Worm (Caenorhabditis elegans): ENCODE results near the gene cutl-29.

The cutl-29 gene

ce11 chrX:8302803-8303202, 32.0 kb upstream of the cutl-29 start:
- no peak for TF ChIP-seq ama-1 (optimal IDR thresholded peaks at IDR 0.05)
- no peak for TF ChIP-seq tbx-2 (tag; optimal IDR thresholded peaks at IDR 0.05)
- no peak for TF ChIP-seq lin-11 (tag; optimal IDR thresholded peaks at IDR 0.05)
- no peak for TF ChIP-seq gmeb-2 (tag; optimal IDR thresholded peaks at IDR 0.05)
- TF ChIP-seq mec-3 (tag; optimal IDR thresholded peaks at IDR 0.05; ENCODE audit: borderline replicate concordance) = no peak
- TF ChIP-seq ets-4 (tag; optimal IDR thresholded peaks at IDR 0.05) = no peak
- TF ChIP-seq syd-9 (tag; optimal IDR thresholded peaks at IDR 0.05) = no peak
- no peak for TF ChIP-seq dmd-4 (tag; optimal IDR thresholded peaks at IDR 0.05; ENCODE audit: borderline replicate concordance)
- no peak for TF ChIP-seq pha-2 (tag; optimal IDR thresholded peaks at IDR 0.05)

ce11 chrX:8302299-8302698, 31.5 kb upstream of the cutl-29 start, which contains the start of gene inx-5:
TSS of gene inx-5 (minus strand) at chrX:8302399.
- no peak for TF ChIP-seq ref-2 (tag; optimal IDR thresholded peaks at IDR 0.05)
- no peak for TF ChIP-seq unc-86 (tag; optimal IDR thresholded peaks at IDR 0.05)
- no peak for TF ChIP-seq T23F11.4 (GFP tag; optimal IDR thresholded peaks at IDR 0.05)
- TF ChIP-seq pha-2 (tag; optimal IDR thresholded peaks at IDR 0.05) = no peak
- no peak for TF ChIP-seq ceh-45 (GFP tag; IDR thresholded peaks at IDR 0.05)
- TF ChIP-seq ceh-24 (tag; optimal IDR thresholded peaks at IDR 0.05) = no peak
- no peak for TF ChIP-seq ceh-30 (tag; optimal IDR thresholded peaks at IDR 0.05)
- TF ChIP-seq dve-1 (tag; optimal IDR thresholded peaks at IDR 0.05) = no peak
- no peak for TF ChIP-seq ahr-1 (tag; optimal IDR thresholded peaks at IDR 0.05)
- TF ChIP-seq ceh-48 (tag; optimal IDR thresholded peaks at IDR 0.05) = no peak
- no peak for TF ChIP-seq hlh-6 (tag; optimal IDR thresholded peaks at IDR 0.05)
- no peak for TF ChIP-seq zip-5 (tag; optimal IDR thresholded peaks at IDR 0.05)
- TF ChIP-seq dmd-4 (tag; optimal IDR thresholded peaks at IDR 0.05; ENCODE audit: borderline replicate concordance) = no peak

- TF ChIP-seq sdc-2 (tag; optimal IDR thresholded peaks at IDR 0.05) = no peak
- TF ChIP-seq mec-3 (tag; optimal IDR thresholded peaks at IDR 0.05; ENCODE audit: borderline replicate concordance) = no peak
- TF ChIP-seq nhr-11 (tag; optimal IDR thresholded peaks at IDR 0.05) = no peak
- TF ChIP-seq sox-2 (GFP tag; IDR thresholded peaks at IDR 0.05) = no peak
- no peak for TF ChIP-seq K09A11.1 (tag; optimal IDR thresholded peaks at IDR 0.05; ENCODE audit: insufficient read depth)
- TF ChIP-seq ceh-6 (GFP tag; optimal IDR thresholded peaks at IDR 0.05) = no peak
- TF ChIP-seq tbx-7 (tag; optimal IDR thresholded peaks at IDR 0.05) = no peak
- no peak for TF ChIP-seq ceh-48 (tag; optimal IDR thresholded peaks at IDR 0.05)
- TF ChIP-seq fkh-6 (tag; optimal IDR thresholded peaks at IDR 0.05) = no peak
- TF ChIP-seq pha-4 (tag; optimal IDR thresholded peaks at IDR 0.05) = no peak
- TF ChIP-seq ztf-16 (tag; optimal IDR thresholded peaks at IDR 0.05) = no peak
- no peak for TF ChIP-seq ceh-18 (tag; optimal IDR thresholded peaks at IDR 0.05)
These were observed 28.7 kb upstream of the cutl-29 start, which contains the start of gene ced-13 for ce11 chrX:8299554-8299953. TSS of gene ced-13 (minus strand) at chrX:8299654.

ce11 chrX:8297333-8297732, 26.5 kb upstream of the cutl-29 start:
- TF ChIP-seq ceh-31 (tag; optimal IDR thresholded peaks at IDR 0.05) = no peak
- TF ChIP-seq ztf-16 (tag; optimal IDR thresholded peaks at IDR 0.05) = no peak
- TF ChIP-seq npax-4 (tag; optimal IDR thresholded peaks at IDR 0.05) = no peak
- TF ChIP-seq ceh-34 (tag; optimal IDR thresholded peaks at IDR 0.05) = no peak
- no peak for TF ChIP-seq ceh-2 (tag; optimal IDR thresholded peaks at IDR 0.05)
- TF ChIP-seq pqm-1 (tag; optimal IDR thresholded peaks at IDR 0.05) = no peak
- no peak for TF ChIP-seq ceh-19 (GFP tag; optimal IDR thresholded peaks at IDR 0.05)
- TF ChIP-seq elt-4 (tag; optimal IDR thresholded peaks at IDR 0.05) = no peak
- TF ChIP-seq ceh-14 (tag; optimal IDR thresholded peaks at IDR 0.05) = no peak
- TF ChIP-seq lim-6 (tag; optimal IDR thresholded peaks at IDR 0.05) = no peak
- no peak for TF ChIP-seq ceh-18 (tag; optimal IDR thresholded peaks at IDR 0.05)
- TF ChIP-seq nhr-232 (tag; optimal IDR thresholded peaks at IDR 0.05) = no peak
- TF ChIP-seq C08G9.2 (tag; optimal IDR thresholded peaks at IDR 0.05) = no peak
- TF ChIP-seq T23F11.4 (GFP tag; optimal IDR thresholded peaks at IDR 0.05) = no peak

Measured in whole organism, late embryonic.